Fruit fly (Drosophila melanogaster) whole organism, wandering third instar larva: ENCODE results near the gene CG34404.

ENCODE experiments used
- Abd-B ChIP-seq: fragments of >200 bp; optimal IDR thresholded peaks from 2 replicates; lab custom pipeline; 2017; ENCODE audit warnings: missing biosample characterization, missing genetic modification characterization
- CG32264 ChIP-seq: fragments of 200-800 bp; sonication (Bioruptor generic); optimal IDR thresholded peaks from 2 replicates; lab custom pipeline; 2016; ENCODE audit warnings: missing biosample characterization, missing genetic modification characterization
- CG9705 ChIP-seq: fragments of 200-800 bp; sonication (Bioruptor generic); optimal IDR thresholded peaks from 2 replicates; lab custom pipeline; 2018; ENCODE audit warnings: missing biosample characterization, mild to moderate bottlenecking, missing genetic modification characterization
- CrebA ChIP-seq: fragments of 200-800 bp; sonication (Bioruptor generic); optimal IDR thresholded peaks from 2 replicates; lab custom pipeline; 2016; ENCODE audit warnings: missing biosample characterization, mild to moderate bottlenecking, missing genetic modification characterization, borderline replicate concordance
- Dfd ChIP-seq: fragments of >200 bp; optimal IDR thresholded peaks from 2 replicates; lab custom pipeline; 2017; ENCODE audit warnings: missing biosample characterization, missing genetic modification characterization
- Dif ChIP-seq: fragments of 200-275, 200-300 bp; sonication (Bioruptor generic); optimal IDR thresholded peaks from 2 replicates; lab custom pipeline; 2018; ENCODE audit warnings: missing biosample characterization, missing genetic modification characterization; ENCODE audit not compliant: partially characterized antibody
- GATAd ChIP-seq: sonication (Bioruptor generic); optimal IDR thresholded peaks from 2 replicates; lab custom pipeline; 2016; ENCODE audit warnings: missing biosample characterization, missing genetic modification characterization
- HLH106 ChIP-seq: fragments of 200-800 bp; optimal IDR thresholded peaks from 3 replicates; lab custom pipeline; 2019; ENCODE audit warnings: missing biosample characterization, mild to moderate bottlenecking, missing genetic modification characterization, moderate library complexity
- Hnf4 ChIP-seq: fragments of 200-800 bp; sonication (Bioruptor generic); optimal IDR thresholded peaks from 2 replicates; lab custom pipeline; 2016; ENCODE audit warnings: missing biosample characterization, mild to moderate bottlenecking, missing genetic modification characterization
- Hr78 ChIP-seq: fragments of >200 bp; optimal IDR thresholded peaks from 2 replicates; lab custom pipeline; 2017; ENCODE audit warnings: missing biosample characterization, missing genetic modification characterization
- Hr83 ChIP-seq: fragments of 200-300 bp; sonication (Bioruptor generic); optimal IDR thresholded peaks from 2 replicates; lab custom pipeline; 2016; ENCODE audit warnings: missing biosample characterization, mild to moderate bottlenecking, missing genetic modification characterization, moderate library complexity; ENCODE audit not compliant: poor library complexity, severe bottlenecking
- Jra ChIP-seq: sonication (Bioruptor generic); optimal IDR thresholded peaks from 2 replicates; lab custom pipeline; 2016; ENCODE audit warnings: missing biosample characterization, missing genetic modification characterization
- Mio ChIP-seq: sonication (Bioruptor generic); optimal IDR thresholded peaks from 2 replicates; lab custom pipeline; 2016; ENCODE audit warnings: missing biosample characterization, missing genetic modification characterization
- Myc ChIP-seq: fragments of >200 bp; optimal IDR thresholded peaks from 2 replicates; lab custom pipeline; 2017
- N ChIP-seq: fragments of >200 bp; optimal IDR thresholded peaks from 2 replicates; lab custom pipeline; 2018; ENCODE audit warnings: missing biosample characterization, missing external identifiers, missing genetic modification characterization
- OdsH ChIP-seq: fragments of 200-800 bp; sonication (Bioruptor generic); optimal IDR thresholded peaks from 2 replicates; lab custom pipeline; 2016; ENCODE audit warnings: missing biosample characterization, mild to moderate bottlenecking, missing genetic modification characterization
- Rel ChIP-seq, 2 experiments: fragments of 200-800 bp; sonication (Bioruptor generic) in 1 of 2; optimal IDR thresholded peaks; 2 replicates in 1 of 2; 3 replicates in 1 of 2; lab custom pipeline; 2016 to 2019; ENCODE audit warnings: mild to moderate bottlenecking in 2 of 2, missing biosample characterization in 2 of 2, missing genetic modification characterization in 2 of 2, moderate library complexity in 1 of 2
- Sp1 ChIP-seq: fragments of 200-800 bp; sonication (Bioruptor generic); optimal IDR thresholded peaks from 3 replicates; lab custom pipeline; 2019; ENCODE audit warnings: missing biosample characterization, mild to moderate bottlenecking, missing genetic modification characterization, moderate library complexity
- Vsx2 ChIP-seq: fragments of 200-300, 225-300 bp; sonication (Bioruptor generic); optimal IDR thresholded peaks from 2 replicates; lab custom pipeline; 2018; ENCODE audit warnings: missing biosample characterization, missing genetic modification characterization; ENCODE audit not compliant: partially characterized antibody
- br ChIP-seq: fragments of 200-800 bp; sonication (Bioruptor generic); optimal IDR thresholded peaks from 2 replicates; lab custom pipeline; 2016; ENCODE audit warnings: missing biosample characterization, missing genetic modification characterization
- brk ChIP-seq: fragments of 200-800 bp; sonication (Bioruptor generic); optimal IDR thresholded peaks from 2 replicates; lab custom pipeline; 2016; ENCODE audit warnings: missing biosample characterization, mild to moderate bottlenecking, missing genetic modification characterization
- dl ChIP-seq, 2 experiments: fragments of 175-275, 200-275 bp in 1 of 2; fragments of 200-275 bp in 1 of 2; sonication (Bioruptor generic); optimal IDR thresholded peaks; lab custom pipeline; 2018; ENCODE audit warnings: mild to moderate bottlenecking in 2 of 2, missing biosample characterization in 2 of 2, missing genetic modification characterization in 2 of 2, moderate library complexity in 2 of 2; ENCODE audit not compliant: partially characterized antibody in 2 of 2, insufficient read depth in 1 of 2
- dmrt93B ChIP-seq: fragments of 200-800 bp; sonication (Bioruptor generic); optimal IDR thresholded peaks from 2 replicates; lab custom pipeline; 2018; ENCODE audit warnings: missing biosample characterization, mild to moderate bottlenecking, missing genetic modification characterization
- dsf ChIP-seq: sonication (Bioruptor generic); optimal IDR thresholded peaks from 2 replicates; lab custom pipeline; 2016; ENCODE audit warnings: missing biosample characterization, missing genetic modification characterization, borderline replicate concordance
- ey ChIP-seq: fragments of 200-800 bp; sonication (Bioruptor generic); optimal IDR thresholded peaks from 2 replicates; lab custom pipeline; 2016; ENCODE audit warnings: missing biosample characterization, missing genetic modification characterization
- foxo ChIP-seq, 2 experiments: fragments of 200-800 bp; sonication (Bioruptor generic); optimal IDR thresholded peaks; 2 replicates in 1 of 2; 3 replicates in 1 of 2; lab custom pipeline; 2016 to 2017; ENCODE audit warnings: missing biosample characterization in 2 of 2, missing genetic modification characterization in 2 of 2
- fru ChIP-seq: fragments of 200-800 bp; sonication (Bioruptor generic); optimal IDR thresholded peaks from 3 replicates; lab custom pipeline; 2016; ENCODE audit warnings: missing biosample characterization, mild to moderate bottlenecking, missing genetic modification characterization
- h ChIP-seq: fragments of 200-800 bp; sonication (Bioruptor generic); optimal IDR thresholded peaks from 3 replicates; lab custom pipeline; 2016; ENCODE audit warnings: missing biosample characterization, mild to moderate bottlenecking, missing genetic modification characterization
- jim ChIP-seq: fragments of 175-275, 200-325 bp; sonication (Bioruptor generic); optimal IDR thresholded peaks from 2 replicates; lab custom pipeline; 2016; ENCODE audit warnings: missing biosample characterization, mild to moderate bottlenecking, missing genetic modification characterization
- lola ChIP-seq: fragments of >200 bp; optimal IDR thresholded peaks from 2 replicates; lab custom pipeline; 2017; ENCODE audit warnings: missing biosample characterization, missing genetic modification characterization
- pan ChIP-seq: fragments of >200 bp; optimal IDR thresholded peaks from 2 replicates; lab custom pipeline; 2017
- rgr ChIP-seq: fragments of 200-800 bp; sonication (Bioruptor generic); optimal IDR thresholded peaks from 3 replicates; lab custom pipeline; 2016; ENCODE audit warnings: missing biosample characterization, mild to moderate bottlenecking, missing genetic modification characterization
- sage ChIP-seq: fragments of 200-800 bp; sonication (Bioruptor generic); optimal IDR thresholded peaks from 2 replicates; lab custom pipeline; 2016; ENCODE audit warnings: missing biosample characterization, mild to moderate bottlenecking, missing genetic modification characterization
- sv ChIP-seq: fragments of 200-800 bp; sonication (Bioruptor generic); optimal IDR thresholded peaks from 3 replicates; lab custom pipeline; 2016; ENCODE audit warnings: missing biosample characterization, missing genetic modification characterization
- tai ChIP-seq: sonication (Bioruptor generic); optimal IDR thresholded peaks from 2 replicates; lab custom pipeline; 2016; ENCODE audit warnings: missing biosample characterization, missing genetic modification characterization
- usp ChIP-seq: fragments of >200 bp; optimal IDR thresholded peaks from 2 replicates; lab custom pipeline; 2017; ENCODE audit warnings: missing biosample characterization, missing genetic modification characterization
- woc ChIP-seq: sonication (Bioruptor generic); optimal IDR thresholded peaks from 2 replicates; lab custom pipeline; 2016; ENCODE audit warnings: missing biosample characterization, mild to moderate bottlenecking, missing genetic modification characterization

Gene CG34404

dm6 chr3R:15347822-15348221 is 19.6 kb downstream of the CG34404 start, which contains the start of the genes CG42726 and CG42727:
Gene CG42726 (plus strand): TSS chr3R:15348048.
Gene CG42727 (plus strand): TSS chr3R:15348048.
- TF ChIP-seq sage (GFP tag; lab: Kevin White, UChicago) (no peak), dsf (no peak), rgr (GFP tag; lab: Kevin White, UChicago) (peak; percentile 56), br (GFP tag; lab: Kevin White, UChicago) (peak; percentile 45), fru (GFP tag; lab: Kevin White, UChicago) (no peak), Rel (GFP tag; optimal IDR thresholded peaks at IDR 0.05; lab: Kevin White, UChicago) (no peak), Rel (tag; optimal IDR thresholded peaks at IDR 0.05; lab: Kevin White, UChicago) (no peak), Dfd (GFP tag; lab: Kevin White, UChicago) (no peak), Jra (GFP tag; lab: Kevin White, UChicago) (no peak), Hr78 (GFP tag; lab: Kevin White, UChicago) (no peak), HLH106 (peak; percentile 45), brk (GFP tag; lab: Kevin White, UChicago) (no peak), Dif (GFP tag; lab: Kevin White, UChicago) (no peak), jim (GFP tag; lab: Kevin White, UChicago) (no peak), tai (GFP tag; lab: Kevin White, UChicago) (no peak), dl (GFP tag; optimal IDR thresholded peaks at IDR 0.05; lab: Kevin White, UChicago; ENCODE audit: insufficient read depth in 1 of 2, partially characterized antibody in 2 of 2) (no peak), CG9705 (GFP tag; lab: Kevin White, UChicago) (peak; percentile 16), GATAd (GFP tag; lab: Kevin White, UChicago) (no peak), CG32264 (GFP tag; lab: Kevin White, UChicago) (no peak), OdsH (GFP tag; lab: Kevin White, UChicago) (peak; percentile 18), ey (GFP tag; lab: Kevin White, UChicago) (peak; percentile 27), pan (no peak), dmrt93B (GFP tag; lab: Kevin White, UChicago) (no peak), Sp1 (GFP tag; lab: Kevin White, UChicago) (peak; percentile 28), Vsx2 (GFP tag; lab: Kevin White, UChicago) (no peak), sv (GFP tag; lab: Kevin White, UChicago) (peak; percentile 14), Hnf4 (no peak), foxo (GFP tag; optimal IDR thresholded peaks at IDR 0.05; lab: Kevin White, UChicago) (peak in 1 of 2 experiments; percentile 60), h (GFP tag; lab: Kevin White, UChicago) (peak; percentile 43), woc (GFP tag; lab: Kevin White, UChicago) (peak; percentile 17)
- TF ChIP-seq, all 38 proteins: peak for 11

- TF ChIP-seq br (GFP tag; lab: Kevin White, UChicago) (no peak), Myc (lab: Kevin White, UChicago) (peak; percentile 3)
Observed at dm6 chr3R:15346018-15346383, 21.5 kb downstream of the CG34404 start, which contains the start of the genes Surf4 and CG31301. Gene Surf4 (minus strand): TSS chr3R:15346176. Gene CG31301 (plus strand): TSS chr3R:15346205.

- TF ChIP-seq Rel (GFP tag; optimal IDR thresholded peaks at IDR 0.05; lab: Kevin White, UChicago) (no peak), Rel (tag; optimal IDR thresholded peaks at IDR 0.05; lab: Kevin White, UChicago) (peak; percentile 67), Myc (lab: Kevin White, UChicago) (no peak), Vsx2 (GFP tag; lab: Kevin White, UChicago) (no peak)
Observed at dm6 chr3R:15345198-15346017, 22.1 kb downstream of the CG34404 start.

DNA sequence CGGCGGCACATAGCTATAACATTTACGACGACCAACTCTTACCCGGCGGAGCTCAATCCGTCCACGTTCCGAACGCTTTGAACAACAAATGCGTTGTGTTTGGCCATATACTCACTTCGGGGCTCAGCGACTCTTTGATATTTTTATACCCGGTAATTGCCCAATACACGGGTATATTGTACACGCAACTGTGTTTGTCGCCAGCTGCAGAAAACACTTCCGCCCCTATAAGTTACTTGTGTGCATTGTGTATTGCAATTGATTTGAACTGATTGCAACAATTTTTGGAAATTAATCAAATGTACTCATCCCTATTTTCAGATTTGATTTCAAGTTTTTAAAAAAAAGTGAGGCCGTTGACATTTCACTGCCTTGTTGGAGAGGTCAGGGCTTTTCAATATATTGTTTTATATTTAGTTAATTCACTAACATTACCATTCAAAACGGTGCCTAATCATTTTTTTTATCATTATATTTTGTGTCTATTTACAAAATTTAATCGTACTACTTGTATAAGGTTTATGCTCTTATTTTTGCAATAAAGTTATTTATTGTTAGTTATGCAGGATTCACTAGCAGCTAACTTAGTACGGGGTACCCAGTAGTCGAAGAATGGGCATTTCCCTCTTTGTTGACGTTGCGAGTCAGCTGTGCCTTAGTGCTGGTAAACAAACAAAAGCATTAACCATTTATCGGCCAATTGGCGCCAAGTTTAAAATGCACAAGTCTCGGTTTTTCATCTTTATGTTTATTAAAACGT is 24.4 kb downstream of the CG34404 start, which contains the start of gene Nagk:
Gene Nagk, minus strand, starts transcription at position 331 of the 760 bp plus-strand sequence.
- TF ChIP-seq Vsx2 (GFP tag; lab: Kevin White, UChicago): no peak
- TF ChIP-seq fru (GFP tag; lab: Kevin White, UChicago): peak; percentile 73
- TF ChIP-seq dmrt93B (GFP tag; lab: Kevin White, UChicago): no peak
- no peak for TF ChIP-seq dsf
- no peak for TF ChIP-seq Abd-B (GFP tag; lab: Kevin White, UChicago)
- TF ChIP-seq CG32264 (GFP tag; lab: Kevin White, UChicago): peak; percentile 34
- peak; percentile 49 for TF ChIP-seq br (GFP tag; lab: Kevin White, UChicago)
- no peak for TF ChIP-seq Myc (lab: Kevin White, UChicago)
- no peak for TF ChIP-seq Hnf4
- TF ChIP-seq dl (GFP tag; optimal IDR thresholded peaks at IDR 0.05; lab: Kevin White, UChicago; ENCODE audit: insufficient read depth in 1 of 2, partially characterized antibody in 2 of 2): no peak
- no peak for TF ChIP-seq usp (GFP tag; lab: Kevin White, UChicago)
- TF ChIP-seq N (GFP tag; lab: Kevin White, UChicago): no peak
- peak; percentile 70 for TF ChIP-seq h (GFP tag; lab: Kevin White, UChicago)
- TF ChIP-seq Dfd (GFP tag; lab: Kevin White, UChicago): no peak
- TF ChIP-seq sage (GFP tag; lab: Kevin White, UChicago): no peak
- TF ChIP-seq Hr83 (GFP tag; lab: Kevin White, UChicago): peak; percentile 82
- TF ChIP-seq CrebA (GFP tag; lab: Kevin White, UChicago): no peak
- TF ChIP-seq lola: no peak
- TF ChIP-seq sv (GFP tag; lab: Kevin White, UChicago): peak; percentile 65
- TF ChIP-seq Rel (GFP tag; optimal IDR thresholded peaks at IDR 0.05; lab: Kevin White, UChicago): no peak
- TF ChIP-seq Rel (tag; optimal IDR thresholded peaks at IDR 0.05; lab: Kevin White, UChicago): peak; percentile 93
- TF ChIP-seq Jra (GFP tag; lab: Kevin White, UChicago): peak; percentile 57
- TF ChIP-seq Dif (GFP tag; lab: Kevin White, UChicago): peak; percentile 37
- TF ChIP-seq Mio (GFP tag; lab: Kevin White, UChicago): no peak
